Worm (Caenorhabditis elegans) whole organism, late embryonic: ENCODE data around the gene C50D2.1.
A peak's percentile ranks its signal among the peaks of the same experiment; 100 is the strongest.

Experiments
- C38D4.7 ChIP-seq: fragments of 200-800 bp; sonication (Bioruptor generic); optimal IDR thresholded peaks from 2 replicates; lab custom pipeline; 2018; ENCODE audit warnings: mild to moderate bottlenecking, missing genetic modification characterization, moderate library complexity, missing compliant biosample characterization
- F13H6.1 ChIP-seq: sonication (generic microtip); optimal IDR thresholded peaks from 2 replicates; lab custom pipeline; 2016; ENCODE audit warnings: missing genetic modification characterization, missing compliant biosample characterization
- ahr-1 ChIP-seq: sonication (generic microtip); optimal IDR thresholded peaks from 2 replicates; lab custom pipeline; 2016; ENCODE audit warnings: missing genetic modification characterization, missing compliant biosample characterization
- ama-1 ChIP-seq: fragments of 150-350 bp; optimal IDR thresholded peaks from 2 replicates; lab custom pipeline; 2014
- ceh-14 ChIP-seq: sonication (generic microtip); optimal IDR thresholded peaks from 2 replicates; lab custom pipeline; 2016; ENCODE audit warnings: missing genotype, missing genetic modification characterization, missing compliant biosample characterization
- ceh-2 ChIP-seq: sonication (generic microtip); optimal IDR thresholded peaks from 2 replicates; lab custom pipeline; 2016; ENCODE audit warnings: missing genotype, missing genetic modification characterization, missing compliant biosample characterization
- ceh-24 ChIP-seq: sonication (generic microtip); optimal IDR thresholded peaks from 2 replicates; lab custom pipeline; 2016; ENCODE audit warnings: mild to moderate bottlenecking, missing genetic modification characterization, missing compliant biosample characterization
- ceh-30 ChIP-seq: fragments of 150-350 bp; optimal IDR thresholded peaks from 2 replicates; lab custom pipeline; 2014; ENCODE audit warnings: missing biosample characterization, missing genetic modification characterization
- ceh-45 ChIP-seq: fragments of 200-800 bp; sonication (Bioruptor generic); IDR thresholded peaks from 2 replicates; pipeline ENCODE4 v1.3.6; 2022; ENCODE audit warnings: missing genetic modification reagents, missing genetic modification characterization, missing compliant biosample characterization
- ceh-48 ChIP-seq: sonication (generic microtip); optimal IDR thresholded peaks from 2 replicates; lab custom pipeline; 2016; ENCODE audit warnings: missing genetic modification characterization, inconsistent platforms, missing compliant biosample characterization
- elt-2 ChIP-seq: sonication (generic microtip); optimal IDR thresholded peaks from 2 replicates; lab custom pipeline; 2016; ENCODE audit warnings: missing genetic modification reagents, missing genetic modification characterization, missing compliant biosample characterization
- ets-4 ChIP-seq: sonication (generic microtip); optimal IDR thresholded peaks from 2 replicates; lab custom pipeline; 2016; ENCODE audit warnings: missing genetic modification characterization, missing compliant biosample characterization
- fax-1 ChIP-seq: sonication (generic microtip); optimal IDR thresholded peaks from 2 replicates; lab custom pipeline; 2016; ENCODE audit warnings: missing genotype, missing genetic modification characterization, missing compliant biosample characterization
- fkh-6 ChIP-seq: sonication (generic microtip); optimal IDR thresholded peaks from 2 replicates; lab custom pipeline; 2016; ENCODE audit warnings: missing genetic modification characterization, missing compliant biosample characterization
- gmeb-2 ChIP-seq: sonication (generic microtip); optimal IDR thresholded peaks from 2 replicates; lab custom pipeline; 2016; ENCODE audit warnings: missing genetic modification characterization, inconsistent platforms, missing compliant biosample characterization
- hlh-13 ChIP-seq: fragments of 200-800 bp; sonication (Bioruptor generic); optimal IDR thresholded peaks from 2 replicates; lab custom pipeline; 2018; ENCODE audit warnings: mild to moderate bottlenecking, missing genetic modification characterization, missing compliant biosample characterization
- hlh-30 ChIP-seq: sonication (generic microtip); optimal IDR thresholded peaks from 2 replicates; lab custom pipeline; 2017; ENCODE audit warnings: antibody characterized with exemption, missing genetic modification characterization, missing compliant biosample characterization; ENCODE audit not compliant: insufficient read depth
- hlh-6 ChIP-seq: sonication (generic microtip); optimal IDR thresholded peaks from 2 replicates; lab custom pipeline; 2016; ENCODE audit warnings: missing genotype, missing genetic modification characterization, missing compliant biosample characterization
- hlh-8 ChIP-seq: sonication (generic microtip); optimal IDR thresholded peaks from 2 replicates; lab custom pipeline; 2016; ENCODE audit warnings: missing genotype, missing genetic modification characterization, missing compliant biosample characterization
- lim-6 ChIP-seq: sonication (generic microtip); optimal IDR thresholded peaks from 2 replicates; lab custom pipeline; 2016; ENCODE audit warnings: missing genetic modification characterization, missing compliant biosample characterization
- lin-11 ChIP-seq: fragments of 200-800 bp; sonication (Bioruptor generic); optimal IDR thresholded peaks from 2 replicates; lab custom pipeline; 2018; ENCODE audit warnings: mild to moderate bottlenecking, missing genetic modification characterization, missing compliant biosample characterization
- madf-2 ChIP-seq: sonication (generic microtip); optimal IDR thresholded peaks from 2 replicates; lab custom pipeline; 2017; ENCODE audit warnings: missing genetic modification characterization, missing compliant biosample characterization
- nhr-232 ChIP-seq: sonication (generic microtip); optimal IDR thresholded peaks from 2 replicates; lab custom pipeline; 2016; ENCODE audit warnings: missing genetic modification characterization, missing compliant biosample characterization
- pag-3 ChIP-seq: sonication (generic microtip); optimal IDR thresholded peaks from 2 replicates; lab custom pipeline; 2016; ENCODE audit warnings: missing compliant biosample characterization, missing genetic modification characterization, borderline replicate concordance
- pha-2 ChIP-seq: sonication (generic microtip); optimal IDR thresholded peaks from 2 replicates; lab custom pipeline; 2017; ENCODE audit warnings: mild to moderate bottlenecking, missing genetic modification characterization, missing compliant biosample characterization
- pha-4 ChIP-seq: fragments of 150-350 bp; optimal IDR thresholded peaks from 2 replicates; lab custom pipeline; 2018; ENCODE audit warnings: missing biosample characterization, missing genetic modification reagents, missing genetic modification characterization
- pros-1 ChIP-seq: fragments of 150-350 bp; optimal IDR thresholded peaks from 2 replicates; lab custom pipeline; 2014; ENCODE audit warnings: missing biosample characterization, missing genetic modification reagents, missing genetic modification characterization
- ref-2 ChIP-seq: sonication (generic microtip); optimal IDR thresholded peaks from 2 replicates; lab custom pipeline; 2016; ENCODE audit warnings: missing genetic modification characterization, missing compliant biosample characterization
- rnt-1 ChIP-seq: sonication (generic microtip); optimal IDR thresholded peaks from 2 replicates; lab custom pipeline; 2016; ENCODE audit warnings: missing genetic modification characterization, missing compliant biosample characterization
- sox-2 ChIP-seq: fragments of 200-800 bp; sonication (Bioruptor generic); IDR thresholded peaks from 2 replicates; pipeline ENCODE4 v1.3.6; 2022; ENCODE audit warnings: missing genetic modification reagents, missing genetic modification characterization, missing compliant biosample characterization
- tbx-7 ChIP-seq: sonication (generic microtip); optimal IDR thresholded peaks from 2 replicates; lab custom pipeline; 2016; ENCODE audit warnings: missing genotype, missing genetic modification characterization, missing compliant biosample characterization
- ttx-3 ChIP-seq: sonication (generic microtip); optimal IDR thresholded peaks from 2 replicates; lab custom pipeline; 2016; ENCODE audit warnings: missing genetic modification reagents, missing genetic modification characterization, missing compliant biosample characterization
- unc-3 ChIP-seq, 2 experiments: fragments of 200-800 bp in 1 of 2; sonication (Bioruptor generic) in 1 of 2; sonication (generic microtip) in 1 of 2; conservative IDR thresholded peaks in 1 of 2; optimal IDR thresholded peaks in 1 of 2; 2 replicates each; pipeline versions ENCODE4 v1.3.6 to Lab custom; 2016 to 2022; ENCODE audit warnings: missing compliant biosample characterization in 2 of 2, missing genetic modification characterization in 2 of 2, missing genetic modification reagents in 1 of 2
- unc-42 ChIP-seq: sonication (generic microtip); optimal IDR thresholded peaks from 2 replicates; lab custom pipeline; 2016; ENCODE audit warnings: missing genotype, missing genetic modification characterization, missing compliant biosample characterization
- unc-55 ChIP-seq: sonication (generic microtip); optimal IDR thresholded peaks from 2 replicates; lab custom pipeline; 2017; ENCODE audit warnings: missing biosample characterization, missing genetic modification reagents, missing genetic modification characterization
- unc-86 ChIP-seq: sonication (generic microtip); optimal IDR thresholded peaks from 2 replicates; lab custom pipeline; 2016; ENCODE audit warnings: missing genetic modification characterization, missing compliant biosample characterization
- zip-5 ChIP-seq: sonication (generic microtip); optimal IDR thresholded peaks from 2 replicates; lab custom pipeline; 2016; ENCODE audit warnings: missing genetic modification characterization, missing compliant biosample characterization

Gene C50D2.1

DNA sequence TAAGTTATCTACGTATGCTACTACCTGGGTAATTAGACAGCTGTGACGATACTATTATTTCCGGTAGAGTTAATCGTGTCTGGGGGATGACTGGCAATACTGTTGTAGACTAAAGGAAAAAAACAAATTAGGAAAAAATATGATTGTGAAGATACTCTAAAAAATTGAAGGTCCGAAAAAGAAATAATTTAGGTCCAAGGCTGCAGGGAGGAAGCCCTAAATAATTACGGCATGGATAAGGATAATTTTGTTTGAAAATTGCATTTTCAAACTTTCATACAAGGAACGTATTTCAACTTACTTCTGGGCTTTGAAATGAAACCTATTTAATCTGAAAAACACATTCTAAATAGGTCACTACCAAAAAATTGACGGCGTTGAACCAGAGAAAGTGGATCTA, 17.6 kb downstream of the C50D2.1 start, which contains the start of gene srd-3:
Gene srd-3, minus strand, starts transcription at position 101 of the 400 bp plus-strand sequence.
- TF ChIP-seq ceh-24 (no peak), pha-4 (tag; lab: Kevin White, UChicago) (no peak), ceh-48 (tag; lab: Kevin White, UChicago) (no peak), pros-1 (no peak)
- TF ChIP-seq, all 69 proteins: peak for 0

DNA sequence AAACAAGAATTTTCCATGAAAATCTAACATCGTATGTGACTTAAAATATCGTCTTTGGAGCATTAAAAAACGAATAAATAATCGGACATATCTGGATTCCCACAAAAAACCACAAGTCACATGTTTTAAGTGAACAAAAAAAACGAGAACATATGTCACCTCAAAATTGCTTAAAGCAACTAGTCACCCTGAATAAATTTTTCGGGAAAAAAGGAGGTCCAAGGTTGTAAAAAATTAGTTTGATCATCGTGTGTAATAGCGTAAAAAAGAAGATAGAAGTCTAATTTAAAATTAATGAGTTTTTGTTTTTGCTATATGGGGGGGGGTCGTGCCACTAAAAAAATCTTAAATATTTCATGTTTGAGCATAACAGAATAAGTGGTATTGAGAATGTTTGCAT, 18.4 kb downstream of the C50D2.1 start:
- no peak for TF ChIP-seq lim-6 (tag; lab: Kevin White, UChicago)
- TF ChIP-seq ets-4 (tag; lab: Kevin White, UChicago): no peak
- TF ChIP-seq hlh-13 (GFP tag; lab: Kevin White, UChicago): no peak
- TF ChIP-seq madf-2 (tag; lab: Kevin White, UChicago): no peak
- TF ChIP-seq fkh-6 (tag; lab: Kevin White, UChicago): no peak
- TF ChIP-seq ceh-45 (GFP tag; lab: Robert Waterston, UW): no peak
- no peak for TF ChIP-seq fax-1 (tag; lab: Kevin White, UChicago)
- no peak for TF ChIP-seq hlh-30 (tag; lab: Kevin White, UChicago)
- TF ChIP-seq gmeb-2 (tag; lab: Kevin White, UChicago): no peak
- TF ChIP-seq, all 69 proteins: peak for 0

DNA sequence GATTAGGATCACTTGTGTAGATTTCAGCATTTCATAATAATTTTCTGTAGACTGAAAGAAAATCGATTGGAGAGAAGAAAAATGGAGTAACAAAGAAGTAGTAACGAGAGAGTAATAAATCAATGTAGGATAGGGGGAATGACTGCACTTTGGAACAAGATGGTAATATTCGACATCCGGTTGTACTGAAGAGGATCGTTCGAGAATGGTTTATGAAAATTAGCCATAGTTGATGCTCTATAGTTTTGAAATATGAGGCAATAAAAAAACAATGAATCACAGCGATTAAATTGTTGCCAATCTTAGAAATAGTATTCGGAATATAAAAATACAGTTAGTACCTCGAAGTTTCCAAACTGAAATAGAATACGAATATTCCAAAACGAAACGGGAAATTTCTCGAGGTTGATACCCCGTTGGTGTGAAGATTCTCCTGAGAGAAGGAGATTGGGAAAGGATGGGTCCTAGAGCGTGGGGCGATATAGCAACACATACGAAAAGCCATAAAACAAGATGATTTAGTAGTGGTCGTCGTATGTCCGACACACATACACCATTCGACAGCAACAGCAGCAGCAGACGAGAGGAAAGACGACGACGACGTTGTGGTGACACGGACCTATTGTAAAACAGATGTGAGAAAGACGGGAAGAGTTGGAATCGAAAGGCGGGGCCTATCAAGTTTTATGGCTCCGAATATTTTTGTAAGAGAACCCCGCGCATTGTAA, 22.3 kb downstream of the C50D2.1 start, which contains the start of gene cwn-1:
Gene cwn-1, minus strand, starts transcription at position 51 of the 728 bp plus-strand sequence.
- TF ChIP-seq ahr-1 (tag; lab: Kevin White, UChicago): no peak
- TF ChIP-seq nhr-232 (tag; lab: Kevin White, UChicago): no peak
- TF ChIP-seq unc-55 (GFP tag; lab: Kevin White, UChicago): peak; percentile 89
- TF ChIP-seq lin-11: no peak
- TF ChIP-seq hlh-8 (tag; lab: Kevin White, UChicago): peak; percentile 48

DNA sequence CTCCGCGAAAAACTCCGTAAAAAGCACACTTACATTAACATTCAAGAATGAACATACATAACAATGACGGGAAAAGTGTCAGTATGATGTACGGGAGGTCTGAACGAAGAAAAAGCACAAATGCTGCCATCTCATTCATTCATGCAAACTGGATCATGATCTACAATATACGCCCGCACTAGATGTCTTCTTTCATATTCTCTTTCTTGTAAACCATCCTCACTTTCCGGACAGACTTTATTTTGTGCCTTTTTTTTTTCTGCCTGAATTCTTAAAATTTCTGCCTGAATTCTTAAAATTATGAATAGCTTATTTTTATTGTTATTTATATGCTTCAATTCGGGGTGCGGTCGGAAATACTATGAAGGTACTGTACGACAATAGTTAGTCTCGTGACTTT, 23.8 kb downstream of the C50D2.1 start, which contains the start of gene K10B4.1:
Gene K10B4.1, plus strand, starts transcription at position 301 of the 400 bp plus-strand sequence.
- TF ChIP-seq ceh-2 (tag; lab: Kevin White, UChicago): no peak

- TF ChIP-seq lin-11: no peak
- no peak for TF ChIP-seq unc-42 (tag; lab: Kevin White, UChicago)
- no peak for TF ChIP-seq unc-86 (tag; lab: Kevin White, UChicago)
- TF ChIP-seq ttx-3: no peak
- no peak for TF ChIP-seq ceh-30
- no peak for TF ChIP-seq rnt-1 (tag; lab: Kevin White, UChicago)
- TF ChIP-seq pag-3: no peak
- TF ChIP-seq hlh-30 (tag; lab: Kevin White, UChicago): no peak
- no peak for TF ChIP-seq C38D4.7 (GFP tag; lab: Kevin White, UChicago)
- no peak for TF ChIP-seq zip-5
- no peak for TF ChIP-seq lim-6 (tag; lab: Kevin White, UChicago)
- TF ChIP-seq elt-2 (tag; lab: Kevin White, UChicago): no peak
Observed at ce11 chrII:146933-147332, 35.6 kb downstream of the C50D2.1 start, which contains the start of gene T25D3.4. Gene T25D3.4 (plus strand): TSS chrII:147233.

DNA sequence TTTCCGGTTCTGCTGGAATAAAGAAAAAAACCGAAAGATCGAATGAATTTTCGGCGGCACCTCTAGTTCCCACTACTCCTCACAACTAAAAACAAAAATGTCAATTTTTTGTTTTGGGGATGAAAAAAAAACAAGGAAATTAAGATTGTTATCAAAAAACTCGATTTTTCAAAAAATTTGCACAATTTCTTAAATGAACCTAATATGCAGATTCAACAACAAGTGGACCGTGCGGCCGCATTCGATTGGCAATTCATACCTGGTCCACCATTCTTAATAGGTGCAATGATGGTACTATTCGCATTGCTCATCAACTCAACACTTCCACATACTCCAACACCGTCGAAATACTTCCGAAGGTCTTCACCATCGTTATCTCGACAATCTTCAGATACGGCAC, 40.1 kb downstream of the C50D2.1 start:
- TF ChIP-seq tbx-7 (no peak), gmeb-2 (tag; lab: Kevin White, UChicago) (no peak), lin-11 (no peak), ref-2 (tag; lab: Kevin White, UChicago) (no peak), fkh-6 (tag; lab: Kevin White, UChicago) (no peak), ceh-30 (no peak), unc-3 (GFP tag; conservative IDR thresholded peaks at IDR 0.05; lab: Robert Waterston, UW) (no peak), unc-3 (tag; optimal IDR thresholded peaks at IDR 0.05; lab: Kevin White, UChicago) (no peak), ceh-45 (GFP tag; lab: Robert Waterston, UW) (no peak), nhr-232 (tag; lab: Kevin White, UChicago) (no peak), lim-6 (tag; lab: Kevin White, UChicago) (no peak), pha-2 (tag; lab: Kevin White, UChicago) (no peak), F13H6.1 (tag; lab: Kevin White, UChicago) (no peak), hlh-6 (no peak), sox-2 (GFP tag; lab: Robert Waterston, UW) (no peak), pag-3 (no peak), rnt-1 (tag; lab: Kevin White, UChicago) (no peak), ceh-14 (tag; lab: Kevin White, UChicago) (no peak), ama-1 (no peak)
